Fruit fly (Drosophila melanogaster): ENCODE measurements around the gene Ack.
A peak's percentile ranks its signal among the peaks of the same experiment; 100 is the strongest.

Ack gene

DNA sequence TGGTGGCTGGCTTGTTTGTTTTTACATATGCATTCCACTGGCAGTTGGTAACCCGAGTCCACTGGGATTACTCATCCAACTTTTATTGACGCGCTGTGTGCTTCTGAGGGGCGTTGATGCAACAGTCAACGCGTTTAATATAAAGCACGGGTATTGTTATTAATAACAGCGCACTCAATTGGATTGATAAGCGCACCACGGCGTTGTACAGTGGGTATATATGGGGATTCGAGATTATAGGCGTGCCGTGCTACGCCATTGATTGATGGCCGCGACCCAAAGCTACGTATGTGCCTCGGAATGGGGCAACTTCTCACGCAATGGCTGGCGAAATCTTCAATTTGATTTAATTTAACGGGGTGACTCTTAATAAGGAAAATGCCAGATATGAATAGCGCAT lies 866 bp upstream of the Ack start (continued):
- TF ChIP-seq Med (GFP tag) (peak; percentile 52), lab (GFP tag; optimal IDR thresholded peaks at IDR 0.05) (peak; percentile 27), lov (optimal IDR thresholded peaks at IDR 0.05) (no peak), lov (GFP tag; IDR thresholded peaks at IDR 0.05) (0 out of 3 replicates have a peak, but pooled peaks have one; percentile 34), ara (GFP tag; IDR thresholded peaks at IDR 0.05) (0 out of 2 replicates have a peak, but pooled peaks have one; percentile 7), CG17359 (tag; optimal IDR thresholded peaks at IDR 0.05) (peak; percentile 5), nom (GFP tag; optimal IDR thresholded peaks at IDR 0.05) (peak; percentile 24), CG8359 (GFP tag; optimal IDR thresholded peaks at IDR 0.05; ENCODE audit: borderline replicate concordance) (no peak), tna (GFP tag; IDR thresholded peaks at IDR 0.05; ENCODE audit: partially characterized antibody) (no peak), CG11093 (GFP tag; IDR thresholded peaks at IDR 0.05) (no peak), fu2 (GFP tag; optimal IDR thresholded peaks at IDR 0.05) (no peak), lola (GFP tag; optimal IDR thresholded peaks at IDR 0.05) (no peak), CG10959 (GFP tag; IDR thresholded peaks at IDR 0.05) (no peak), CG10462 (GFP tag; optimal IDR thresholded peaks at IDR 0.05) (no peak), gem (tag; optimal IDR thresholded peaks at IDR 0.05) (no peak), H2.0 (GFP tag; IDR thresholded peaks at IDR 0.05) (no peak), D19B (GFP tag; optimal IDR thresholded peaks at IDR 0.05) (no peak), CG11504 (tag; optimal IDR thresholded peaks at IDR 0.05) (no peak), CG12104 (GFP tag; optimal IDR thresholded peaks at IDR 0.05) (no peak), Hey (tag; optimal IDR thresholded peaks at IDR 0.05) (no peak), Camta (GFP tag; optimal IDR thresholded peaks at IDR 0.05) (no peak), CG8924 (tag; optimal IDR thresholded peaks at IDR 0.05) (no peak), ro (GFP tag; IDR thresholded peaks at IDR 0.05) (no peak), CG7839 (tag; optimal IDR thresholded peaks at IDR 0.05) (no peak), cato (GFP tag; optimal IDR thresholded peaks at IDR 0.05; ENCODE audit: borderline replicate concordance) (no peak), Sry-δ (GFP tag; optimal IDR thresholded peaks at IDR 0.05) (no peak)

- peak; percentile 81 for TF ChIP-seq Xrp1 (GFP tag; IDR thresholded peaks at IDR 0.05)
- TF ChIP-seq Spps (tag; optimal IDR thresholded peaks at IDR 0.05) = peak; percentile 28
- peak; percentile 20 for TF ChIP-seq slou (GFP tag; optimal IDR thresholded peaks at IDR 0.05)
- peak; percentile 74 for TF ChIP-seq lmd (GFP tag; IDR thresholded peaks at IDR 0.05)
- peak; percentile 5 for TF ChIP-seq exex (tag; optimal IDR thresholded peaks at IDR 0.05)
- peak; percentile 80 for TF ChIP-seq dysf (GFP tag; IDR thresholded peaks at IDR 0.05)
- peak; percentile 73 for TF ChIP-seq Asciz (GFP tag; optimal IDR thresholded peaks at IDR 0.05)
- 0 out of 3 replicates have a peak, but pooled peaks have one; percentile 41 for TF ChIP-seq CG6175 (GFP tag; IDR thresholded peaks at IDR 0.05)
- peak; percentile 49 for TF ChIP-seq CrebB (tag; optimal IDR thresholded peaks at IDR 0.05)
- TF ChIP-seq jing (GFP tag; optimal IDR thresholded peaks at IDR 0.05) = no peak
- peak; percentile 82 for TF ChIP-seq gem (tag; optimal IDR thresholded peaks at IDR 0.05)
- no peak for TF ChIP-seq Neu2 (GFP tag; optimal IDR thresholded peaks at IDR 0.05; ENCODE audit: borderline replicate concordance)
- no peak for TF ChIP-seq trh (GFP tag; optimal IDR thresholded peaks at IDR 0.05)
- TF ChIP-seq Jarid2 (GFP tag; optimal IDR thresholded peaks at IDR 0.05) = peak; percentile 54
- peak; percentile 90 for TF ChIP-seq dmrt99B (tag; optimal IDR thresholded peaks at IDR 0.05)
- no peak for TF ChIP-seq fu2 (GFP tag; optimal IDR thresholded peaks at IDR 0.05)
- TF ChIP-seq CG17328 (GFP tag; IDR thresholded peaks at IDR 0.05) = peak; percentile 49
- TF ChIP-seq CG15073 (GFP tag; optimal IDR thresholded peaks at IDR 0.05) = no peak
- peak; percentile 72 for TF ChIP-seq Xbp1 (GFP tag; optimal IDR thresholded peaks at IDR 0.05)
- peak; percentile 70 for TF ChIP-seq Ssrp (tag; optimal IDR thresholded peaks at IDR 0.05)
- peak; percentile 52 for TF ChIP-seq CG8944 (GFP tag; optimal IDR thresholded peaks at IDR 0.05)
- peak; percentile 57; the same call in 1 of the 2 replicates for TF ChIP-seq CG3847 (GFP tag; IDR thresholded peaks at IDR 0.05)
- TF ChIP-seq B-H2 (GFP tag; optimal IDR thresholded peaks at IDR 0.05) = no peak
- TF ChIP-seq unc-4 (GFP tag; IDR thresholded peaks at IDR 0.05; ENCODE audit: partially characterized antibody) = no peak
- TF ChIP-seq tx (GFP tag; optimal IDR thresholded peaks at IDR 0.05) = peak; percentile 49
- peak; percentile 87 for TF ChIP-seq CoRest (tag; optimal IDR thresholded peaks at IDR 0.05)
Measured at dm6 chr3L:4108844-4109494, 983 bp downstream of the Ack start.

All from whole organism, embryonic.